Worm (Caenorhabditis elegans) whole organism, midembryonic: ENCODE measurements around the gene cfim-2.

Experiments used
- T22C8.4 ChIP-seq: fragments of 200-800 bp; sonication (Bioruptor generic); IDR thresholded peaks from 2 replicates; pipeline ENCODE4 v1.3.6; 2022; ENCODE audit warnings: missing genetic modification characterization, missing compliant biosample characterization
- cog-1 ChIP-seq: sonication (generic microtip); optimal IDR thresholded peaks from 2 replicates; lab custom pipeline; 2016; ENCODE audit warnings: missing genetic modification characterization, missing compliant biosample characterization
- flt-1 ChIP-seq: fragments of 200-800 bp; sonication (Bioruptor generic); IDR thresholded peaks from 2 replicates; pipeline ENCODE4 v1.3.6; 2022; ENCODE audit warnings: missing genetic modification characterization, missing compliant biosample characterization
- klf-2 ChIP-seq: fragments of 200-800 bp; sonication (Bioruptor generic); conservative IDR thresholded peaks from 2 replicates; pipeline ENCODE4 v1.3.6; 2022; ENCODE audit warnings: missing genetic modification reagents, missing genetic modification characterization, missing compliant biosample characterization
- med-1 ChIP-seq: sonication (generic microtip); optimal IDR thresholded peaks from 2 replicates; lab custom pipeline; 2017; ENCODE audit warnings: missing genetic modification characterization, mild to moderate bottlenecking, missing compliant biosample characterization, antibody characterized with exemption, missing genetic modification reagents; ENCODE audit not compliant: insufficient read depth
- ref-1 ChIP-seq: fragments of 200-800 bp; sonication (Bioruptor generic); conservative IDR thresholded peaks from 2 replicates; pipeline ENCODE4 v1.3.6; 2022; ENCODE audit warnings: missing genetic modification reagents, missing genetic modification characterization, missing compliant biosample characterization
- tab-1 ChIP-seq: fragments of 200-800 bp; sonication (Bioruptor generic); IDR thresholded peaks from 2 replicates; pipeline ENCODE4 v1.3.6; 2022; ENCODE audit warnings: missing genetic modification characterization, missing compliant biosample characterization
- ztf-23 ChIP-seq: fragments of 200-800 bp; sonication (Bioruptor generic); IDR thresholded peaks from 2 replicates; pipeline ENCODE4 v1.3.6; 2022; ENCODE audit warnings: missing genetic modification reagents, missing genetic modification characterization, missing compliant biosample characterization
- ztf-29 ChIP-seq: fragments of 200-800 bp; sonication (Bioruptor generic); IDR thresholded peaks from 2 replicates; pipeline ENCODE4 v1.3.6; 2022; ENCODE audit warnings: missing genetic modification reagents, missing genetic modification characterization, missing compliant biosample characterization

The cfim-2 gene

ce11 chrIV:8929942-8930492 is 3.9 kb downstream of the cfim-2 start, which contains the start of the genes D1046.18 and slc-25A26:
Gene D1046.18, plus strand, starts transcription at chrIV:8930242.
Gene slc-25A26, plus strand, starts transcription at chrIV:8930442.
- TF ChIP-seq T22C8.4 (GFP tag; lab: Robert Waterston, UW), result no peak
- TF ChIP-seq ztf-29 (GFP tag; lab: Robert Waterston, UW), result no peak
- no peak for TF ChIP-seq tab-1 (GFP tag; lab: Robert Waterston, UW)
- TF ChIP-seq flt-1 (GFP tag; lab: Robert Waterston, UW), result no peak

ce11 chrIV:8933575-8933974 is 7.5 kb downstream of the cfim-2 start, which contains the start of gene D1046.4:
Gene D1046.4, plus strand, starts transcription at chrIV:8933875.
- TF ChIP-seq ztf-23 (GFP tag; lab: Robert Waterston, UW), result no peak
- TF ChIP-seq flt-1 (GFP tag; lab: Robert Waterston, UW), result no peak
- no peak for TF ChIP-seq klf-2 (GFP tag; lab: Robert Waterston, UW)
- no peak for TF ChIP-seq tab-1 (GFP tag; lab: Robert Waterston, UW)
- no peak for TF ChIP-seq ref-1 (GFP tag; lab: Robert Waterston, UW)
- no peak for TF ChIP-seq cog-1
- no peak for TF ChIP-seq ztf-29 (GFP tag; lab: Robert Waterston, UW)
- TF ChIP-seq med-1 (GFP tag; lab: Kevin White, UChicago), result no peak
- TF ChIP-seq T22C8.4 (GFP tag; lab: Robert Waterston, UW), result no peak

ce11 chrIV:8943430-8943829 is 17.3 kb downstream of the cfim-2 start:
- TF ChIP-seq cog-1, result no peak
- no peak for TF ChIP-seq klf-2 (GFP tag; lab: Robert Waterston, UW)

- TF ChIP-seq cog-1, result no peak
- TF ChIP-seq ref-1 (GFP tag; lab: Robert Waterston, UW), result no peak
- TF ChIP-seq med-1 (GFP tag; lab: Kevin White, UChicago), result no peak
- TF ChIP-seq tab-1 (GFP tag; lab: Robert Waterston, UW), result no peak
- TF ChIP-seq flt-1 (GFP tag; lab: Robert Waterston, UW), result no peak
These were observed 21.0 kb downstream of the cfim-2 start for ce11 chrIV:8947146-8947545.

- TF ChIP-seq tab-1 (GFP tag; lab: Robert Waterston, UW) (no peak), ztf-29 (GFP tag; lab: Robert Waterston, UW) (no peak), T22C8.4 (GFP tag; lab: Robert Waterston, UW) (no peak), ref-1 (GFP tag; lab: Robert Waterston, UW) (no peak), klf-2 (GFP tag; lab: Robert Waterston, UW) (no peak), med-1 (GFP tag; lab: Kevin White, UChicago) (no peak), cog-1 (no peak), ztf-23 (GFP tag; lab: Robert Waterston, UW) (no peak), flt-1 (GFP tag; lab: Robert Waterston, UW) (no peak)
These were observed 23.2 kb downstream of the cfim-2 start for ce11 chrIV:8949078-8950039.

- TF ChIP-seq tab-1 (GFP tag; lab: Robert Waterston, UW), result no peak
- no peak for TF ChIP-seq klf-2 (GFP tag; lab: Robert Waterston, UW)
- TF ChIP-seq ref-1 (GFP tag; lab: Robert Waterston, UW), result no peak
- no peak for TF ChIP-seq ztf-23 (GFP tag; lab: Robert Waterston, UW)
- no peak for TF ChIP-seq ztf-29 (GFP tag; lab: Robert Waterston, UW)
- no peak for TF ChIP-seq med-1 (GFP tag; lab: Kevin White, UChicago)
- no peak for TF ChIP-seq T22C8.4 (GFP tag; lab: Robert Waterston, UW)
- no peak for TF ChIP-seq flt-1 (GFP tag; lab: Robert Waterston, UW)
- TF ChIP-seq cog-1, result no peak
These were observed 25.9 kb downstream of the cfim-2 start for ce11 chrIV:8951953-8952567.

ce11 chrIV:8954126-8954525 is 28.0 kb downstream of the cfim-2 start:
- TF ChIP-seq flt-1 (GFP tag; lab: Robert Waterston, UW), result no peak
- TF ChIP-seq tab-1 (GFP tag; lab: Robert Waterston, UW), result no peak
- no peak for TF ChIP-seq ztf-23 (GFP tag; lab: Robert Waterston, UW)
- no peak for TF ChIP-seq T22C8.4 (GFP tag; lab: Robert Waterston, UW)
- TF ChIP-seq cog-1, result no peak
- no peak for TF ChIP-seq ref-1 (GFP tag; lab: Robert Waterston, UW)
- TF ChIP-seq ztf-29 (GFP tag; lab: Robert Waterston, UW), result no peak
- TF ChIP-seq klf-2 (GFP tag; lab: Robert Waterston, UW), result no peak
- no peak for TF ChIP-seq med-1 (GFP tag; lab: Kevin White, UChicago)

- TF ChIP-seq med-1 (GFP tag; lab: Kevin White, UChicago) (no peak), cog-1 (no peak), ref-1 (GFP tag; lab: Robert Waterston, UW) (no peak), flt-1 (GFP tag; lab: Robert Waterston, UW) (no peak), klf-2 (GFP tag; lab: Robert Waterston, UW) (no peak), tab-1 (GFP tag; lab: Robert Waterston, UW) (no peak), ztf-29 (GFP tag; lab: Robert Waterston, UW) (no peak), ztf-23 (GFP tag; lab: Robert Waterston, UW) (no peak), T22C8.4 (GFP tag; lab: Robert Waterston, UW) (no peak)
These were observed 30.1 kb downstream of the cfim-2 start, which contains the start of gene tpra-1 for ce11 chrIV:8956189-8956588. Gene tpra-1, plus strand, starts transcription at chrIV:8956489.
